Worm (Caenorhabditis elegans) whole organism, L3 larva: ENCODE data around the gene Y67D8B.1.

Experiments
- ama-1 ChIP-seq: fragments of 150-350 bp; optimal IDR thresholded peaks from 2 replicates; lab custom pipeline; 2018
- ceh-82 ChIP-seq: fragments of 150-350 bp; optimal IDR thresholded peaks from 2 replicates; lab custom pipeline; 2014; ENCODE audit warnings: missing biosample characterization, missing genetic modification characterization
- daf-12 ChIP-seq: fragments of 150-350 bp; optimal IDR thresholded peaks from 2 replicates; lab custom pipeline; 2014; ENCODE audit warnings: missing biosample characterization, missing genetic modification reagents, missing genetic modification characterization
- elt-3 ChIP-seq, 3 experiments: fragments of 150-350 bp in 1 of 3; sonication (generic microtip) in 2 of 3; optimal IDR thresholded peaks; 2 replicates in 2 of 3; 4 replicates in 1 of 3; lab custom pipeline; 2014 to 2017; ENCODE audit warnings: missing biosample characterization in 3 of 3, missing genetic modification characterization in 3 of 3
- fkh-10 ChIP-seq: sonication (generic microtip); optimal IDR thresholded peaks from 2 replicates; lab custom pipeline; 2017; ENCODE audit warnings: missing biosample characterization, missing genetic modification reagents, missing genetic modification characterization
- hmg-11 ChIP-seq: sonication (generic microtip); optimal IDR thresholded peaks from 2 replicates; lab custom pipeline; 2016; ENCODE audit warnings: missing genetic modification characterization, missing compliant biosample characterization
- lin-15B ChIP-seq: fragments of 150-350 bp; optimal IDR thresholded peaks from 2 replicates; lab custom pipeline; 2014; ENCODE audit warnings: missing biosample characterization, missing genetic modification characterization
- nhr-11 ChIP-seq: fragments of 150-350 bp; optimal IDR thresholded peaks from 2 replicates; lab custom pipeline; 2014; ENCODE audit warnings: missing biosample characterization, missing genetic modification characterization
- nhr-23 ChIP-seq: fragments of 150-350 bp; optimal IDR thresholded peaks from 2 replicates; lab custom pipeline; 2014; ENCODE audit warnings: missing biosample characterization, missing genetic modification reagents, missing genetic modification characterization
- nhr-237 ChIP-seq: fragments of 150-350 bp; optimal IDR thresholded peaks from 2 replicates; lab custom pipeline; 2014; ENCODE audit warnings: missing biosample characterization, missing genetic modification characterization
- nhr-76 ChIP-seq: fragments of 150-350 bp; sonication (generic microtip); optimal IDR thresholded peaks from 5 replicates; lab custom pipeline; 2014; ENCODE audit warnings: missing biosample characterization, missing genetic modification characterization
- pha-4 ChIP-seq: fragments of 150-350 bp; optimal IDR thresholded peaks from 2 replicates; lab custom pipeline; 2014; ENCODE audit warnings: missing biosample characterization, missing genetic modification reagents, missing genetic modification characterization
- unc-62 ChIP-seq: fragments of 150-350 bp; sonication (generic microtip); optimal IDR thresholded peaks from 4 replicates; lab custom pipeline; 2014; ENCODE audit warnings: missing biosample characterization, missing genetic modification reagents, missing genetic modification characterization
- ztf-11 ChIP-seq: fragments of 150-350 bp; optimal IDR thresholded peaks from 2 replicates; lab custom pipeline; 2014; ENCODE audit warnings: missing biosample characterization, missing genetic modification characterization

ce11 chrIV:3222140-3222539 lies 49.7 kb upstream of the Y67D8B.1 start, which contains the start of gene Y67D8A.2:
- TF ChIP-seq hmg-11 (tag; lab: Kevin White, UChicago) (no peak), daf-12 (tag; lab: Kevin White, UChicago) (no peak), nhr-76 (tag; lab: Kevin White, UChicago) (no peak), lin-15B (tag; lab: Kevin White, UChicago) (no peak), ama-1 (no peak), fkh-10 (GFP tag; lab: Kevin White, UChicago) (no peak), ceh-82 (tag; lab: Kevin White, UChicago) (no peak), nhr-237 (no peak), pha-4 (no peak), nhr-11 (tag; lab: Kevin White, UChicago) (no peak), elt-3 (tag; optimal IDR thresholded peaks at IDR 0.05; lab: Kevin White, UChicago) (no peak), unc-62 (no peak), ztf-11 (no peak), nhr-23 (no peak)
